Worm (Caenorhabditis elegans): ENCODE measurements around the gene ufd-1.
A peak's percentile ranks its signal among the peaks of the same experiment; 100 is the strongest.

The ufd-1 gene

DNA sequence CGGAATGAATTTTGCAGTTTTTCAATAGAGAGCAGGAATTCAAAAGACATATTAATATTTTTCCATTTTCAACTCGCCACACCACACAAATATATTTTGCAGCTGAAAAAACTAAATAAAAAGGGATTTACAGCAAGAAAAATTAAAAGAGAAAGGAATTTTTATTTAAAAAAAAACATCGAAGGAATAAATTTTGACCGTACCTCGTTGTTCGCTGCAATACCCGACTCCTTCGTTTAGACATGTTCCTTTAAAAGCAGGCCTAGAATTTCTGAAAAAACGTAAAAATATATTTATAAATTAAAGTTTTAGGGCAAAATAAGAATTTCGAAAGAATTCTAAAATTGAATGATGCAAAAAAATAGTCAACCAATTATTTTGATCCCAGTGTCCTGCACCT lies 5.1 kb upstream of the ufd-1 start, which contains the start of gene F19B6.1:
TSS of gene F19B6.1 (minus strand) at position 278 of the 400 bp plus-strand sequence.
- TF ChIP-seq mes-2 (tag; optimal IDR thresholded peaks at IDR 0.05; ENCODE audit: poor library complexity, severe bottlenecking) (no peak), snpc-1.2 (GFP tag; IDR thresholded peaks at IDR 0.05) (no peak), egl-43 (GFP tag; IDR thresholded peaks at IDR 0.05) (no peak), set-16 (GFP tag; IDR thresholded peaks at IDR 0.05) (no peak), madf-9 (GFP tag; conservative IDR thresholded peaks at IDR 0.05) (no peak), Y5F2A.4 (GFP tag; optimal IDR thresholded peaks at IDR 0.05) (no peak), zag-1 (tag; optimal IDR thresholded peaks at IDR 0.05) (no peak), hlh-11 (tag; optimal IDR thresholded peaks at IDR 0.05) (no peak), zfp-2 (tag; optimal IDR thresholded peaks at IDR 0.05) (no peak), tra-1 (GFP tag; IDR thresholded peaks at IDR 0.05) (no peak), F10B5.3 (tag; optimal IDR thresholded peaks at IDR 0.05) (no peak), nhr-111 (GFP tag; optimal IDR thresholded peaks at IDR 0.05) (no peak)

DNA sequence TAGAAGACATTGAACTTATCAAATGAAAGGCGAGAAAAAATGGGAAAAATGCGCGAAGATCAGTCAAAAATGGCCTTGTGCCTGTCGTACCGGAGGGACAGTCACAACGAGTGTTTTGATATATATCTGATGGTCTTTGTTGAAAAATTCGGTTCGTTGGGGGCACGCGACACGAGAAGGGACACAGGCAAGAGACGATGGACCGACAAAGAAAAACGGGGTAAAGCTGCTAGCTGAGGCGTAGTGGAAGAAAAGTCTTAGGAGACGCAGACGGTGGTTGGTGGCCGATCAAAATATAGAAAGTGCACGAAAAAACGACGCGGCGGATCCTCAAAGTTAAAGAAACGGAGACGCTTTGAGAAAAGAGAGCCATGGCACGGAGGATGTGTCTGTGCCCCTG lies 4.6 kb upstream of the ufd-1 start:
- TF ChIP-seq dve-1 (tag; optimal IDR thresholded peaks at IDR 0.05; ENCODE audit: insufficient read depth) (no peak), egl-43 (GFP tag; IDR thresholded peaks at IDR 0.05) (no peak), Y5F2A.4 (GFP tag; optimal IDR thresholded peaks at IDR 0.05) (no peak), daf-8 (GFP tag; IDR thresholded peaks at IDR 0.05) (no peak), lsy-2 (tag; optimal IDR thresholded peaks at IDR 0.05) (no peak), hmg-1.1 (GFP tag; IDR thresholded peaks at IDR 0.05) (peak; percentile 54; the same call in 1 of the 2 replicates), dmd-9 (GFP tag; IDR thresholded peaks at IDR 0.05) (0 out of 2 replicates have a peak, but pooled peaks have one; percentile 10), hlh-30 (tag; optimal IDR thresholded peaks at IDR 0.05; ENCODE audit: insufficient read depth) (peak; percentile 63), gei-8 (GFP tag; optimal IDR thresholded peaks at IDR 0.05) (no peak), unc-62 (GFP tag; optimal IDR thresholded peaks at IDR 0.05 in 1 of 2) (peak in 1 of 2 experiments; percentile 68), unc-62 (tag; optimal IDR thresholded peaks at IDR 0.05) (no peak), mep-1 (tag; optimal IDR thresholded peaks at IDR 0.05) (no peak), nhr-77 (tag; optimal IDR thresholded peaks at IDR 0.05) (no peak), hlh-11 (tag; optimal IDR thresholded peaks at IDR 0.05) (no peak), nhr-48 (tag; optimal IDR thresholded peaks at IDR 0.05) (no peak), F49E8.2 (tag; optimal IDR thresholded peaks at IDR 0.05; ENCODE audit: borderline replicate concordance) (no peak), T20F7.1 (GFP tag; optimal IDR thresholded peaks at IDR 0.05) (no peak), Y105C5A.15 (GFP tag; IDR thresholded peaks at IDR 0.05) (no peak), zfp-3 (GFP tag; conservative IDR thresholded peaks at IDR 0.05) (no peak), daf-12 (tag; optimal IDR thresholded peaks at IDR 0.05) (no peak), vab-7 (GFP tag; IDR thresholded peaks at IDR 0.05) (no peak), duxl-1 (tag; optimal IDR thresholded peaks at IDR 0.05; ENCODE audit: poor library complexity) (no peak), tra-1 (GFP tag; IDR thresholded peaks at IDR 0.05) (no peak), F44E2.7 (GFP tag; IDR thresholded peaks at IDR 0.05) (no peak), ceh-82 (tag; optimal IDR thresholded peaks at IDR 0.05) (no peak), pha-4 (GFP tag; IDR thresholded peaks at IDR 0.05) (no peak), pha-4 (tag; optimal IDR thresholded peaks at IDR 0.05) (no peak), aha-1 (tag) (no peak), rbr-2 (tag; optimal IDR thresholded peaks at IDR 0.05) (peak; percentile 10), ces-1 (GFP tag; optimal IDR thresholded peaks at IDR 0.05) (no peak), hif-1 (tag; optimal IDR thresholded peaks at IDR 0.05) (peak in 1 of 2 experiments; percentile 28), nhr-76 (tag; optimal IDR thresholded peaks at IDR 0.05) (no peak), Y75B8A.6 (GFP tag; IDR thresholded peaks at IDR 0.05) (no peak), daf-16 (GFP tag; optimal IDR thresholded peaks at IDR 0.05) (peak in 1 of 2 experiments; percentile 42), daf-16 (tag; optimal IDR thresholded peaks at IDR 0.05) (no peak), lin-15B (tag; optimal IDR thresholded peaks at IDR 0.05) (no peak), mxl-3 (GFP tag; optimal IDR thresholded peaks at IDR 0.05) (no peak), ceh-28 (tag; optimal IDR thresholded peaks at IDR 0.05) (no peak), R02D3.7 (tag; optimal IDR thresholded peaks at IDR 0.05) (no peak), zip-11 (GFP tag; IDR thresholded peaks at IDR 0.05) (no peak), nhr-11 (tag; optimal IDR thresholded peaks at IDR 0.05) (no peak), lim-7 (GFP tag; IDR thresholded peaks at IDR 0.05) (no peak)
